Worm (Caenorhabditis elegans): ENCODE data around the gene nhr-228.

ce11 chrV:2264925-2265324, 16.6 kb upstream of the nhr-228 start:
- no peak for TF ChIP-seq pha-4 (tag; optimal IDR thresholded peaks at IDR 0.05)
- TF ChIP-seq ztf-11 (tag; optimal IDR thresholded peaks at IDR 0.05), result no peak
- TF ChIP-seq snpc-4 (tag; optimal IDR thresholded peaks at IDR 0.05), result no peak
- TF ChIP-seq lsy-2 (tag; optimal IDR thresholded peaks at IDR 0.05), result no peak
- no peak for TF ChIP-seq tbx-8 (GFP tag; optimal IDR thresholded peaks at IDR 0.05)
- TF ChIP-seq blmp-1 (tag; optimal IDR thresholded peaks at IDR 0.05), result no peak
- TF ChIP-seq nhr-12 (tag; optimal IDR thresholded peaks at IDR 0.05), result no peak
- TF ChIP-seq mep-1 (tag; optimal IDR thresholded peaks at IDR 0.05), result no peak
- no peak for TF ChIP-seq nhr-76 (tag; optimal IDR thresholded peaks at IDR 0.05)
- no peak for TF ChIP-seq nhr-28 (tag; optimal IDR thresholded peaks at IDR 0.05)
- no peak for TF ChIP-seq zip-8 (tag; optimal IDR thresholded peaks at IDR 0.05)
- no peak for TF ChIP-seq elt-3 (tag; optimal IDR thresholded peaks at IDR 0.05)
- no peak for TF ChIP-seq ceh-39 (tag; optimal IDR thresholded peaks at IDR 0.05)
- TF ChIP-seq elt-1 (tag; optimal IDR thresholded peaks at IDR 0.05; ENCODE audit: borderline replicate concordance, insufficient read depth), result no peak
